Fruit fly (Drosophila melanogaster) whole organism, adult: ENCODE results near the gene CG10154.

Source experiments
- CG14711 ChIP-seq: fragments of 200-800 bp; sonication (Bioruptor generic); optimal IDR thresholded peaks from 2 replicates; lab custom pipeline; 2018; ENCODE audit warnings: missing biosample characterization, mild to moderate bottlenecking, missing genetic modification characterization, moderate library complexity
- CG1620 ChIP-seq: fragments of 200-800 bp; sonication (Bioruptor generic); optimal IDR thresholded peaks from 2 replicates; lab custom pipeline; 2016; ENCODE audit warnings: missing biosample characterization, missing genetic modification characterization
- CG5204 ChIP-seq: fragments of 200-800 bp; sonication (Bioruptor generic); optimal IDR thresholded peaks from 2 replicates; lab custom pipeline; 2016; ENCODE audit warnings: missing biosample characterization, missing genetic modification characterization
- CG7045 ChIP-seq: fragments of 200-800 bp; sonication (Bioruptor generic); optimal IDR thresholded peaks from 2 replicates; lab custom pipeline; 2017; ENCODE audit warnings: missing biosample characterization, mild to moderate bottlenecking, missing genetic modification characterization
- CG7101 ChIP-seq: fragments of 200-800 bp; sonication (Bioruptor generic); optimal IDR thresholded peaks from 2 replicates; lab custom pipeline; 2018; ENCODE audit warnings: missing biosample characterization, mild to moderate bottlenecking, missing genetic modification characterization, moderate library complexity
- Crg-1 ChIP-seq: fragments of 200-800 bp; sonication (Bioruptor generic); optimal IDR thresholded peaks from 2 replicates; lab custom pipeline; 2016; ENCODE audit warnings: missing biosample characterization, missing genetic modification characterization
- Mnt ChIP-seq: fragments of 200-800 bp; sonication (Bioruptor generic); optimal IDR thresholded peaks from 2 replicates; lab custom pipeline; 2016; ENCODE audit warnings: missing biosample characterization, mild to moderate bottlenecking, missing genetic modification characterization
- bab1 ChIP-seq: fragments of 200-800 bp; sonication (Bioruptor generic); optimal IDR thresholded peaks from 3 replicates; lab custom pipeline; 2019; ENCODE audit warnings: missing biosample characterization, mild to moderate bottlenecking, missing genetic modification characterization, moderate library complexity
- cic ChIP-seq: fragments of 200-800 bp; sonication (Bioruptor generic); optimal IDR thresholded peaks from 2 replicates; lab custom pipeline; 2017; ENCODE audit warnings: missing biosample characterization, mild to moderate bottlenecking, missing genetic modification characterization, moderate library complexity
- kay ChIP-seq: fragments of 200-800 bp; sonication (Bioruptor generic); peaks from one replicate; lab custom pipeline; 2016; ENCODE audit warnings: missing biosample characterization, missing genetic modification characterization, borderline replicate concordance
- ovo ChIP-seq: fragments of 200-800 bp; sonication (Bioruptor generic); optimal IDR thresholded peaks from 2 replicates; lab custom pipeline; 2016; ENCODE audit warnings: missing biosample characterization, missing genetic modification characterization
- pad ChIP-seq: fragments of 200-800 bp; sonication (Bioruptor generic); optimal IDR thresholded peaks from 3 replicates; lab custom pipeline; 2017; ENCODE audit warnings: missing biosample characterization, missing genetic modification characterization, mild to moderate bottlenecking, moderate library complexity, missing genetic modification reagents
- tj ChIP-seq: fragments of 200-800 bp; sonication (Bioruptor generic); optimal IDR thresholded peaks from 3 replicates; lab custom pipeline; 2017; ENCODE audit warnings: missing biosample characterization, mild to moderate bottlenecking, missing genetic modification characterization, moderate library complexity
- toe ChIP-seq: fragments of 200-800 bp; sonication (Bioruptor generic); optimal IDR thresholded peaks from 2 replicates; lab custom pipeline; 2016; ENCODE audit warnings: missing biosample characterization, missing genetic modification characterization

- no peak for TF ChIP-seq kay (GFP tag; lab: Kevin White, UChicago)
- no peak for TF ChIP-seq CG7045 (GFP tag; lab: Kevin White, UChicago)
- no peak for TF ChIP-seq Crg-1 (GFP tag; lab: Kevin White, UChicago)
- TF ChIP-seq CG7101, result peak; percentile 39
- no peak for TF ChIP-seq CG5204 (GFP tag; lab: Kevin White, UChicago)
- peak; percentile 61 for TF ChIP-seq CG1620 (GFP tag; lab: Kevin White, UChicago)
- TF ChIP-seq toe (GFP tag; lab: Kevin White, UChicago), result peak; percentile 31
- TF ChIP-seq Mnt (GFP tag; lab: Kevin White, UChicago), result peak; percentile 13
- no peak for TF ChIP-seq ovo (GFP tag; lab: Kevin White, UChicago)
- peak; percentile 10 for TF ChIP-seq bab1
- TF ChIP-seq CG14711 (tag; lab: Kevin White, UChicago), result no peak
- TF ChIP-seq tj (GFP tag; lab: Kevin White, UChicago), result no peak
- TF ChIP-seq pad (GFP tag; lab: Kevin White, UChicago), result peak; percentile 31
- TF ChIP-seq cic, result no peak
Measured at dm6 chr3L:13486041-13486859, 49.3 kb upstream of the CG10154 start, which contains the start of the genes Abp1 and Tgi.
